Fruit fly (Drosophila melanogaster) whole organism, embryonic: ENCODE results near the gene CG11698.

Experiments
- Ada2b ChIP-seq: fragments of 200-800 bp; sonication (Bioruptor generic); IDR thresholded peaks from 2 replicates; pipeline ENCODE4 v1.3.6; 2022; ENCODE audit warnings: missing biosample characterization, missing genetic modification characterization
- Adf1 ChIP-seq: fragments of 200-800 bp; sonication (Bioruptor generic); IDR thresholded peaks from 2 replicates; pipeline ENCODE4 v1.3.6; 2022; ENCODE audit warnings: missing biosample characterization, missing genetic modification characterization
- Atf3 ChIP-seq: fragments of 200-800 bp; sonication (Bioruptor generic); optimal IDR thresholded peaks from 3 replicates; lab custom pipeline; 2016; ENCODE audit warnings: missing biosample characterization, missing genetic modification characterization
- CG11456 ChIP-seq: fragments of 200-800 bp; sonication (Bioruptor generic); IDR thresholded peaks from 3 replicates; pipeline ENCODE4 v1.3.6; 2022; ENCODE audit warnings: missing biosample characterization, missing genetic modification characterization
- CG13775 ChIP-seq: fragments of 200-800 bp; sonication (Bioruptor generic); optimal IDR thresholded peaks from 3 replicates; lab custom pipeline; 2017; ENCODE audit warnings: missing biosample characterization, mild to moderate bottlenecking, missing genetic modification characterization
- CG14014 ChIP-seq: fragments of 200-800 bp; sonication (Bioruptor generic); IDR thresholded peaks from 2 replicates; pipeline ENCODE4 v1.3.6; 2022; ENCODE audit warnings: missing biosample characterization, missing genetic modification characterization
- CG17612 ChIP-seq: fragments of 200-800 bp; sonication (Bioruptor generic); IDR thresholded peaks from 2 replicates; pipeline ENCODE4 v1.3.6; 2022; ENCODE audit warnings: missing biosample characterization, missing genetic modification characterization
- CG17912 ChIP-seq: fragments of 200-800 bp; sonication (Bioruptor generic); optimal IDR thresholded peaks from 2 replicates; lab custom pipeline; 2018; ENCODE audit warnings: missing biosample characterization, mild to moderate bottlenecking, missing genetic modification characterization
- CG18262 ChIP-seq: fragments of 200-800 bp; optimal IDR thresholded peaks from 3 replicates; lab custom pipeline; 2019; ENCODE audit warnings: missing biosample characterization, mild to moderate bottlenecking, missing genetic modification characterization, moderate library complexity
- CG18599 ChIP-seq: fragments of 200-800 bp; sonication (Bioruptor generic); optimal IDR thresholded peaks from 3 replicates; lab custom pipeline; 2017; ENCODE audit warnings: missing biosample characterization, missing genetic modification characterization, mild to moderate bottlenecking, moderate library complexity, missing genetic modification reagents
- CG18619 ChIP-seq: fragments of 200-800 bp; sonication (Bioruptor generic); optimal IDR thresholded peaks from 3 replicates; lab custom pipeline; 2017; ENCODE audit warnings: missing biosample characterization, mild to moderate bottlenecking, missing genetic modification characterization
- CG30020 ChIP-seq: fragments of 200-800 bp; optimal IDR thresholded peaks from 2 replicates; lab custom pipeline; 2019; ENCODE audit warnings: missing biosample characterization, mild to moderate bottlenecking, missing genetic modification characterization, moderate library complexity
- CG4404 ChIP-seq: fragments of 200-800 bp; sonication (Bioruptor generic); IDR thresholded peaks from 2 replicates; pipeline ENCODE4 v1.3.6; 2022; ENCODE audit warnings: missing biosample characterization, missing genetic modification characterization
- CG8281 ChIP-seq: fragments of 200-800 bp; sonication (Bioruptor generic); optimal IDR thresholded peaks from 2 replicates; lab custom pipeline; 2018; ENCODE audit warnings: missing biosample characterization, mild to moderate bottlenecking, missing genetic modification characterization, moderate library complexity
- CG8388 ChIP-seq: fragments of 200-800 bp; sonication (Bioruptor generic); optimal IDR thresholded peaks from 2 replicates; lab custom pipeline; 2019; ENCODE audit warnings: missing biosample characterization, mild to moderate bottlenecking, missing genetic modification characterization, moderate library complexity
- CG9609 ChIP-seq: fragments of 200-800 bp; sonication (Bioruptor generic); optimal IDR thresholded peaks from 3 replicates; lab custom pipeline; 2016; ENCODE audit warnings: missing biosample characterization, missing genetic modification characterization
- D ChIP-seq, 2 experiments: fragments of 200-800 bp in 1 of 2; fragments of >200 bp in 1 of 2; sonication (Bioruptor generic) in 1 of 2; optimal IDR thresholded peaks; 2 replicates in 1 of 2; 3 replicates in 1 of 2; lab custom pipeline; 2017; ENCODE audit warnings: mild to moderate bottlenecking in 1 of 2, missing biosample characterization in 1 of 2, missing genetic modification characterization in 1 of 2, missing genetic modification reagents in 1 of 2
- D19B ChIP-seq: fragments of 200-800 bp; sonication (Bioruptor generic); optimal IDR thresholded peaks from 2 replicates; lab custom pipeline; 2017; ENCODE audit warnings: missing biosample characterization, mild to moderate bottlenecking, missing genetic modification characterization
- Dek ChIP-seq: fragments of 200-800 bp; sonication (Bioruptor generic); optimal IDR thresholded peaks from 3 replicates; lab custom pipeline; 2019; ENCODE audit warnings: missing biosample characterization, mild to moderate bottlenecking, missing genetic modification characterization, moderate library complexity
- Drgx ChIP-seq: fragments of 200-800 bp; sonication (Bioruptor generic); IDR thresholded peaks from 2 replicates; pipeline ENCODE4 v1.3.6; 2022; ENCODE audit warnings: missing biosample characterization, missing genetic modification characterization
- E2f2 ChIP-seq: fragments of 200-800 bp; sonication (Bioruptor generic); IDR thresholded peaks from 2 replicates; pipeline ENCODE4 v1.3.6; 2022; ENCODE audit warnings: missing biosample characterization, missing genetic modification characterization
- Ets97D ChIP-seq: fragments of 200-800 bp; sonication (Bioruptor generic); optimal IDR thresholded peaks from 3 replicates; lab custom pipeline; 2016; ENCODE audit warnings: missing biosample characterization, missing genetic modification characterization
- Hand ChIP-seq: fragments of 200-800 bp; sonication (Bioruptor generic); optimal IDR thresholded peaks from 2 replicates; lab custom pipeline; 2017; ENCODE audit warnings: mild to moderate bottlenecking, missing biosample characterization, missing genetic modification reagents, missing genetic modification characterization
- HmgZ ChIP-seq: fragments of 200-800 bp; sonication (Bioruptor generic); optimal IDR thresholded peaks from 2 replicates; lab custom pipeline; 2018; ENCODE audit warnings: missing biosample characterization, mild to moderate bottlenecking, missing genetic modification characterization
- Hsf ChIP-seq: fragments of 200-800 bp; sonication (Bioruptor generic); optimal IDR thresholded peaks from 3 replicates; lab custom pipeline; 2016; ENCODE audit warnings: missing biosample characterization, missing genetic modification characterization
- MTF-1 ChIP-seq: fragments of 200-800 bp; sonication (Bioruptor generic); optimal IDR thresholded peaks from 2 replicates; lab custom pipeline; 2018; ENCODE audit warnings: missing biosample characterization, mild to moderate bottlenecking, missing genetic modification characterization, borderline replicate concordance
- NC2α ChIP-seq: fragments of 200-800 bp; sonication (Bioruptor generic); optimal IDR thresholded peaks from 2 replicates; lab custom pipeline; 2016; ENCODE audit warnings: missing biosample characterization, missing genetic modification characterization
- Optix ChIP-seq: fragments of 200-800 bp; sonication (Bioruptor generic); IDR thresholded peaks from 3 replicates; pipeline ENCODE4 v1.3.6; 2022; ENCODE audit warnings: missing biosample characterization, missing genetic modification characterization
- Scr ChIP-seq: fragments of 200-800 bp; sonication (Bioruptor generic); IDR thresholded peaks from 2 replicates; pipeline ENCODE4 v1.3.6; 2022; ENCODE audit warnings: missing biosample characterization, missing genetic modification characterization; ENCODE audit not compliant: partially characterized antibody
- Sin3A ChIP-seq: fragments of >200 bp; optimal IDR thresholded peaks from 2 replicates; lab custom pipeline; 2018
- ac ChIP-seq: fragments of 200-800 bp; sonication (Bioruptor generic); optimal IDR thresholded peaks from 3 replicates; lab custom pipeline; 2017; ENCODE audit warnings: missing biosample characterization, mild to moderate bottlenecking, missing genetic modification characterization
- caup ChIP-seq: fragments of 200-800 bp; sonication (Bioruptor generic); optimal IDR thresholded peaks from 3 replicates; lab custom pipeline; 2017; ENCODE audit warnings: missing biosample characterization, mild to moderate bottlenecking, missing genetic modification characterization, moderate library complexity; ENCODE audit not compliant: severe bottlenecking
- ci ChIP-seq: fragments of 200-800 bp; sonication (Bioruptor generic); IDR thresholded peaks from 3 replicates; pipeline ENCODE4 v1.3.6; 2022; ENCODE audit warnings: missing biosample characterization, missing genetic modification characterization
- danr ChIP-seq: fragments of 200-800 bp; sonication (Bioruptor generic); IDR thresholded peaks from 2 replicates; pipeline ENCODE4 v1.3.6; 2022; ENCODE audit warnings: missing biosample characterization, missing genetic modification characterization
- dm ChIP-seq: fragments of 200-800 bp; sonication (Bioruptor generic); optimal IDR thresholded peaks from 3 replicates; lab custom pipeline; 2016; ENCODE audit warnings: missing biosample characterization, missing genetic modification characterization
- ewg ChIP-seq: fragments of 200-800 bp; sonication (Bioruptor generic); optimal IDR thresholded peaks from 3 replicates; lab custom pipeline; 2017; ENCODE audit warnings: mild to moderate bottlenecking, missing biosample characterization, missing genetic modification reagents, missing genetic modification characterization
- hth ChIP-seq: fragments of >200 bp; optimal IDR thresholded peaks from 2 replicates; lab custom pipeline; 2017; ENCODE audit warnings: inconsistent platforms
- insv ChIP-seq, 2 experiments: fragments of 200-800 bp; sonication (Bioruptor generic); optimal IDR thresholded peaks; 3 replicates each; lab custom pipeline; 2016 to 2018; ENCODE audit warnings: missing biosample characterization in 2 of 2, missing genetic modification characterization in 2 of 2
- kni ChIP-seq: fragments of 200-800 bp; sonication (Bioruptor generic); optimal IDR thresholded peaks from 3 replicates; lab custom pipeline; 2017; ENCODE audit warnings: mild to moderate bottlenecking, missing biosample characterization, missing genetic modification reagents, missing genetic modification characterization
- lilli ChIP-seq: fragments of 200-800 bp; sonication (Bioruptor generic); optimal IDR thresholded peaks from 3 replicates; lab custom pipeline; 2016; ENCODE audit warnings: missing biosample characterization, missing genetic modification characterization
- nau ChIP-seq: fragments of 200-800 bp; sonication (Bioruptor generic); optimal IDR thresholded peaks from 3 replicates; lab custom pipeline; 2017; ENCODE audit warnings: missing biosample characterization, mild to moderate bottlenecking, missing genetic modification characterization, missing genetic modification reagents
- odd ChIP-seq: fragments of 200-800 bp; sonication (Bioruptor generic); optimal IDR thresholded peaks from 2 replicates; lab custom pipeline; 2017; ENCODE audit warnings: missing biosample characterization, mild to moderate bottlenecking, missing genetic modification characterization
- peb ChIP-seq: fragments of 200-800 bp; sonication (Bioruptor generic); IDR thresholded peaks from 2 replicates; pipeline ENCODE4 v1.3.6; 2022; ENCODE audit warnings: missing biosample characterization, missing genetic modification characterization
- prd ChIP-seq, 3 experiments: fragments of >200 bp in 2 of 3; fragments of 200-800 bp in 1 of 3; sonication (Bioruptor generic) in 1 of 3; optimal IDR thresholded peaks in 2 of 3; IDR thresholded peaks in 1 of 3; 2 replicates in 2 of 3; 3 replicates in 1 of 3; pipeline versions ENCODE4 v1.3.6 to Lab custom; 2017 to 2022; ENCODE audit warnings: missing biosample characterization in 1 of 3, missing genetic modification characterization in 1 of 3
- row ChIP-seq: fragments of 200-800 bp; sonication (Bioruptor generic); IDR thresholded peaks from 3 replicates; pipeline ENCODE4 v1.3.6; 2022; ENCODE audit warnings: missing biosample characterization, missing genetic modification characterization
- run ChIP-seq: fragments of 200-800 bp; sonication (Bioruptor generic); optimal IDR thresholded peaks from 3 replicates; lab custom pipeline; 2018; ENCODE audit warnings: missing biosample characterization, mild to moderate bottlenecking, missing genetic modification characterization
- sob ChIP-seq: fragments of 200-800 bp; sonication (Bioruptor generic); IDR thresholded peaks from 2 replicates; pipeline ENCODE4 v1.3.6; 2022; ENCODE audit warnings: missing biosample characterization, missing genetic modification characterization
- sqz ChIP-seq: fragments of 200-800 bp; sonication (Bioruptor generic); optimal IDR thresholded peaks from 3 replicates; lab custom pipeline; 2018; ENCODE audit warnings: missing biosample characterization, mild to moderate bottlenecking, missing genetic modification characterization

CG11698 gene

DNA sequence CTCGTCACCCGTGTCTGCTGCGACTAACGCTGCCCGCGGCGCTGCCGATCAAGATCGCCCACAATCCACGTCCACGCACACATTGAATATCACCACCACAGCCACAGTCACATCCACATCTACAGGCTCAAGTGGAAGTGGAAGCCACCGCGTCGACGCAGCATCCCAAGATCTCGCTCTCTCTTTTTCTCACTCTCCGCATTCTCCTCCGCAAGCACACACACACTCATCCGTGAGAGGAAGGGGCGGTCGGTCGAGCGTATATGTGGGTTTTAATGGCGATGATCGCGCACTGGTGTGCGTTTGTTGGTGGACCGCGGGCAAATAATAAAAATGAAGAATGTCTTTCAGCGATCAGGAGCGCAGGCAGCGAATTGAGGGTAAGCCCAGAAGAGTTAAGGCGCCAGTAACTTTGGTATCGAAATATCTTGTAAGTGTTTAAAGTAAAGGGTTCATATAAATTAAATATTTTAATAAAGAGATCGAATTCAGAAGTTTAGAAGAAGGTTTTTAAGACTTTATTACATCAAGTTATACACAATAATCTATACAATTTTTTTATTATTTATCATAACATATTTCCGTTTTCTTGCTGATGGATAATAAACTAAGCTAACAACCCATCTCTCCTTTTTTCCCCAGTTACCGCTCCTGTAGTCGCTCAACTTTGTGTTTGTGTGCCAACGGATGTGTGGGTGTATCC lies 21.9 kb downstream of the CG11698 start, which contains the start of gene Poxm (continued):
- TF ChIP-seq CG11456 (GFP tag; lab: Robert Waterston, UW) (peak; percentile 86), nau (GFP tag; lab: Kevin White, UChicago) (peak; percentile 78), Drgx (peak; percentile 92), Ada2b (GFP tag; lab: Robert Waterston, UW) (peak; percentile 88), NC2α (GFP tag; lab: Kevin White, UChicago) (no peak), CG8281 (tag; lab: Kevin White, UChicago) (peak; percentile 75), Scr (GFP tag; lab: Robert Waterston, UW) (no peak; the same call in 1 of the 2 replicates), Adf1 (GFP tag; lab: Robert Waterston, UW) (peak; percentile 85), caup (GFP tag; lab: Kevin White, UChicago) (peak; percentile 74), sob (GFP tag; lab: Robert Waterston, UW) (peak; percentile 85), CG17912 (GFP tag; lab: Kevin White, UChicago) (no peak), run (tag; lab: Kevin White, UChicago) (peak; percentile 77), CG18619 (GFP tag; lab: Kevin White, UChicago) (peak; percentile 88), lilli (GFP tag; lab: Kevin White, UChicago) (peak; percentile 81), CG30020 (peak; percentile 78), Atf3 (GFP tag; lab: Kevin White, UChicago) (peak; percentile 27), CG18262 (tag; lab: Kevin White, UChicago) (peak; percentile 97), CG18599 (GFP tag; lab: Kevin White, UChicago) (peak; percentile 79), hth (lab: Kevin White, UChicago) (peak; percentile 46), Hsf (peak; percentile 82), ewg (GFP tag; lab: Kevin White, UChicago) (peak; percentile 86), CG9609 (GFP tag; lab: Kevin White, UChicago) (peak; percentile 7), ac (peak; percentile 75), D (optimal IDR thresholded peaks at IDR 0.05; lab: Kevin White, UChicago) (no peak), D (GFP tag; optimal IDR thresholded peaks at IDR 0.05; lab: Kevin White, UChicago) (peak; percentile 96), dm (GFP tag; lab: Kevin White, UChicago) (peak; percentile 57), Optix (GFP tag; lab: Robert Waterston, UW) (peak; percentile 76; the same call in 2 of the 3 replicates), peb (GFP tag; lab: Robert Waterston, UW) (peak; percentile 73), CG17612 (no peak; the same call in 1 of the 2 replicates), CG14014 (peak; percentile 82; the same call in 1 of the 2 replicates), CG8388 (GFP tag; lab: Kevin White, UChicago) (peak; percentile 88), row (GFP tag; lab: Robert Waterston, UW) (peak; percentile 92), ci (0 out of 3 replicates have a peak, but pooled peaks have one; percentile 28), sqz (GFP tag; lab: Kevin White, UChicago) (peak; percentile 90), odd (GFP tag; lab: Kevin White, UChicago) (peak; percentile 81), MTF-1 (no peak), HmgZ (peak; percentile 38), CG13775 (GFP tag; lab: Kevin White, UChicago) (peak; percentile 87), Ets97D (peak; percentile 33), CG4404 (GFP tag; lab: Robert Waterston, UW) (peak; percentile 96), D19B (GFP tag; lab: Kevin White, UChicago) (peak; percentile 65), danr (GFP tag; lab: Robert Waterston, UW) (peak; percentile 86), prd (optimal IDR thresholded peaks at IDR 0.05; lab: Kevin White, UChicago) (no peak), prd (GFP tag; IDR thresholded peaks at IDR 0.05; lab: Robert Waterston, UW) (peak; percentile 96), E2f2 (GFP tag; lab: Robert Waterston, UW) (peak; percentile 53; the same call in 1 of the 2 replicates), kni (GFP tag; lab: Kevin White, UChicago) (peak; percentile 52), insv (GFP tag; optimal IDR thresholded peaks at IDR 0.05; lab: Kevin White, UChicago) (peak in 1 of 2 experiments; percentile 19), Sin3A (no peak), Dek (peak; percentile 87), Hand (no peak)
